Fruit fly (Drosophila melanogaster) whole organism, wandering third instar larva: ENCODE results near the gene sing.
A peak's percentile ranks its signal among the peaks of the same experiment; 100 is the strongest.

Source experiments
- Abd-B ChIP-seq: fragments of >200 bp; optimal IDR thresholded peaks from 2 replicates; lab custom pipeline; 2017; ENCODE audit warnings: missing biosample characterization, missing genetic modification characterization
- CG32264 ChIP-seq: fragments of 200-800 bp; sonication (Bioruptor generic); optimal IDR thresholded peaks from 2 replicates; lab custom pipeline; 2016; ENCODE audit warnings: missing biosample characterization, missing genetic modification characterization
- CrebA ChIP-seq: fragments of 200-800 bp; sonication (Bioruptor generic); optimal IDR thresholded peaks from 2 replicates; lab custom pipeline; 2016; ENCODE audit warnings: missing biosample characterization, mild to moderate bottlenecking, missing genetic modification characterization, borderline replicate concordance
- Dif ChIP-seq: fragments of 200-275, 200-300 bp; sonication (Bioruptor generic); optimal IDR thresholded peaks from 2 replicates; lab custom pipeline; 2018; ENCODE audit warnings: missing biosample characterization, missing genetic modification characterization; ENCODE audit not compliant: partially characterized antibody
- GATAd ChIP-seq: sonication (Bioruptor generic); optimal IDR thresholded peaks from 2 replicates; lab custom pipeline; 2016; ENCODE audit warnings: missing biosample characterization, missing genetic modification characterization
- HLH106 ChIP-seq: fragments of 200-800 bp; optimal IDR thresholded peaks from 3 replicates; lab custom pipeline; 2019; ENCODE audit warnings: missing biosample characterization, mild to moderate bottlenecking, missing genetic modification characterization, moderate library complexity
- Hnf4 ChIP-seq: fragments of 200-800 bp; sonication (Bioruptor generic); optimal IDR thresholded peaks from 2 replicates; lab custom pipeline; 2016; ENCODE audit warnings: missing biosample characterization, mild to moderate bottlenecking, missing genetic modification characterization
- Hr83 ChIP-seq: fragments of 200-300 bp; sonication (Bioruptor generic); optimal IDR thresholded peaks from 2 replicates; lab custom pipeline; 2016; ENCODE audit warnings: missing biosample characterization, mild to moderate bottlenecking, missing genetic modification characterization, moderate library complexity; ENCODE audit not compliant: poor library complexity, severe bottlenecking
- Jra ChIP-seq: sonication (Bioruptor generic); optimal IDR thresholded peaks from 2 replicates; lab custom pipeline; 2016; ENCODE audit warnings: missing biosample characterization, missing genetic modification characterization
- Mio ChIP-seq: sonication (Bioruptor generic); optimal IDR thresholded peaks from 2 replicates; lab custom pipeline; 2016; ENCODE audit warnings: missing biosample characterization, missing genetic modification characterization
- N ChIP-seq: fragments of >200 bp; optimal IDR thresholded peaks from 2 replicates; lab custom pipeline; 2018; ENCODE audit warnings: missing biosample characterization, missing external identifiers, missing genetic modification characterization
- Rel ChIP-seq, 2 experiments: fragments of 200-800 bp; sonication (Bioruptor generic) in 1 of 2; optimal IDR thresholded peaks; 2 replicates in 1 of 2; 3 replicates in 1 of 2; lab custom pipeline; 2016 to 2019; ENCODE audit warnings: mild to moderate bottlenecking in 2 of 2, missing biosample characterization in 2 of 2, missing genetic modification characterization in 2 of 2, moderate library complexity in 1 of 2
- Sp1 ChIP-seq: fragments of 200-800 bp; sonication (Bioruptor generic); optimal IDR thresholded peaks from 3 replicates; lab custom pipeline; 2019; ENCODE audit warnings: missing biosample characterization, mild to moderate bottlenecking, missing genetic modification characterization, moderate library complexity
- br ChIP-seq: fragments of 200-800 bp; sonication (Bioruptor generic); optimal IDR thresholded peaks from 2 replicates; lab custom pipeline; 2016; ENCODE audit warnings: missing biosample characterization, missing genetic modification characterization
- brk ChIP-seq: fragments of 200-800 bp; sonication (Bioruptor generic); optimal IDR thresholded peaks from 2 replicates; lab custom pipeline; 2016; ENCODE audit warnings: missing biosample characterization, mild to moderate bottlenecking, missing genetic modification characterization
- dl ChIP-seq, 2 experiments: fragments of 175-275, 200-275 bp in 1 of 2; fragments of 200-275 bp in 1 of 2; sonication (Bioruptor generic); optimal IDR thresholded peaks; lab custom pipeline; 2018; ENCODE audit warnings: mild to moderate bottlenecking in 2 of 2, missing biosample characterization in 2 of 2, missing genetic modification characterization in 2 of 2, moderate library complexity in 2 of 2; ENCODE audit not compliant: partially characterized antibody in 2 of 2, insufficient read depth in 1 of 2
- ey ChIP-seq: fragments of 200-800 bp; sonication (Bioruptor generic); optimal IDR thresholded peaks from 2 replicates; lab custom pipeline; 2016; ENCODE audit warnings: missing biosample characterization, missing genetic modification characterization
- foxo ChIP-seq, 2 experiments: fragments of 200-800 bp; sonication (Bioruptor generic); optimal IDR thresholded peaks; 2 replicates in 1 of 2; 3 replicates in 1 of 2; lab custom pipeline; 2016 to 2017; ENCODE audit warnings: missing biosample characterization in 2 of 2, missing genetic modification characterization in 2 of 2
- fru ChIP-seq: fragments of 200-800 bp; sonication (Bioruptor generic); optimal IDR thresholded peaks from 3 replicates; lab custom pipeline; 2016; ENCODE audit warnings: missing biosample characterization, mild to moderate bottlenecking, missing genetic modification characterization
- lola ChIP-seq: fragments of >200 bp; optimal IDR thresholded peaks from 2 replicates; lab custom pipeline; 2017; ENCODE audit warnings: missing biosample characterization, missing genetic modification characterization
- pan ChIP-seq: fragments of >200 bp; optimal IDR thresholded peaks from 2 replicates; lab custom pipeline; 2017
- psq ChIP-seq: fragments of 200-800 bp; sonication (Bioruptor generic); optimal IDR thresholded peaks from 3 replicates; lab custom pipeline; 2017; ENCODE audit warnings: missing biosample characterization, mild to moderate bottlenecking, missing genetic modification characterization, moderate library complexity
- rgr ChIP-seq: fragments of 200-800 bp; sonication (Bioruptor generic); optimal IDR thresholded peaks from 3 replicates; lab custom pipeline; 2016; ENCODE audit warnings: missing biosample characterization, mild to moderate bottlenecking, missing genetic modification characterization
- sage ChIP-seq: fragments of 200-800 bp; sonication (Bioruptor generic); optimal IDR thresholded peaks from 2 replicates; lab custom pipeline; 2016; ENCODE audit warnings: missing biosample characterization, mild to moderate bottlenecking, missing genetic modification characterization
- sv ChIP-seq: fragments of 200-800 bp; sonication (Bioruptor generic); optimal IDR thresholded peaks from 3 replicates; lab custom pipeline; 2016; ENCODE audit warnings: missing biosample characterization, missing genetic modification characterization
- tai ChIP-seq: sonication (Bioruptor generic); optimal IDR thresholded peaks from 2 replicates; lab custom pipeline; 2016; ENCODE audit warnings: missing biosample characterization, missing genetic modification characterization
- woc ChIP-seq: sonication (Bioruptor generic); optimal IDR thresholded peaks from 2 replicates; lab custom pipeline; 2016; ENCODE audit warnings: missing biosample characterization, mild to moderate bottlenecking, missing genetic modification characterization

sing gene

dm6 chrX:16647092-16647632, 31.9 kb upstream of the sing start (continued):
- no peak for TF ChIP-seq Jra (GFP tag; lab: Kevin White, UChicago)
- no peak for TF ChIP-seq sage (GFP tag; lab: Kevin White, UChicago)
- TF ChIP-seq GATAd (GFP tag; lab: Kevin White, UChicago) = no peak
- TF ChIP-seq CrebA (GFP tag; lab: Kevin White, UChicago) = no peak
- TF ChIP-seq sv (GFP tag; lab: Kevin White, UChicago) = no peak
- no peak for TF ChIP-seq HLH106 (tag; lab: Kevin White, UChicago)
- TF ChIP-seq Rel (GFP tag; optimal IDR thresholded peaks at IDR 0.05; lab: Kevin White, UChicago) = no peak
- no peak for TF ChIP-seq Rel (tag; optimal IDR thresholded peaks at IDR 0.05; lab: Kevin White, UChicago)

- TF ChIP-seq brk (GFP tag; lab: Kevin White, UChicago) (no peak), Rel (GFP tag; optimal IDR thresholded peaks at IDR 0.05; lab: Kevin White, UChicago) (no peak), Rel (tag; optimal IDR thresholded peaks at IDR 0.05; lab: Kevin White, UChicago) (peak; percentile 8), rgr (no peak), psq (GFP tag; lab: Kevin White, UChicago) (peak; percentile 25), Dif (GFP tag; lab: Kevin White, UChicago) (peak; percentile 61)
Observed at dm6 chrX:16647737-16648434, 31.2 kb upstream of the sing start.

dm6 chrX:16648435-16648781, 30.7 kb upstream of the sing start:
- no peak for TF ChIP-seq foxo (GFP tag; optimal IDR thresholded peaks at IDR 0.05; lab: Kevin White, UChicago)
- no peak for TF ChIP-seq dl (GFP tag; optimal IDR thresholded peaks at IDR 0.05; lab: Kevin White, UChicago; ENCODE audit: insufficient read depth in 1 of 2, partially characterized antibody in 2 of 2)
- no peak for TF ChIP-seq woc (GFP tag; lab: Kevin White, UChicago)
- TF ChIP-seq lola (GFP tag; lab: Kevin White, UChicago) = no peak
- TF ChIP-seq rgr = no peak
- TF ChIP-seq Hnf4 = no peak
- no peak for TF ChIP-seq sv (GFP tag; lab: Kevin White, UChicago)
- no peak for TF ChIP-seq Sp1
- no peak for TF ChIP-seq Dif (GFP tag; lab: Kevin White, UChicago)

dm6 chrX:16650078-16651063, 28.7 kb upstream of the sing start:
- TF ChIP-seq lola (GFP tag; lab: Kevin White, UChicago) (no peak), foxo (GFP tag; optimal IDR thresholded peaks at IDR 0.05; lab: Kevin White, UChicago) (peak in 1 of 2 experiments; percentile 71), br (no peak), Rel (GFP tag; optimal IDR thresholded peaks at IDR 0.05; lab: Kevin White, UChicago) (no peak), Rel (tag; optimal IDR thresholded peaks at IDR 0.05; lab: Kevin White, UChicago) (no peak), ey (GFP tag; lab: Kevin White, UChicago) (peak; percentile 44), dl (GFP tag; optimal IDR thresholded peaks at IDR 0.05; lab: Kevin White, UChicago; ENCODE audit: insufficient read depth in 1 of 2, partially characterized antibody in 2 of 2) (no peak), pan (lab: Kevin White, UChicago) (no peak), Hr83 (GFP tag; lab: Kevin White, UChicago) (no peak), Mio (GFP tag; lab: Kevin White, UChicago) (no peak), tai (GFP tag; lab: Kevin White, UChicago) (no peak), brk (GFP tag; lab: Kevin White, UChicago) (no peak), fru (GFP tag; lab: Kevin White, UChicago) (peak; percentile 69), Abd-B (GFP tag; lab: Kevin White, UChicago) (no peak), sv (GFP tag; lab: Kevin White, UChicago) (peak; percentile 41), N (GFP tag; lab: Kevin White, UChicago) (no peak), CG32264 (GFP tag; lab: Kevin White, UChicago) (peak; percentile 57), rgr (no peak), woc (GFP tag; lab: Kevin White, UChicago) (peak; percentile 62)
